Worm (Caenorhabditis elegans) whole organism, L1 larva: ENCODE measurements around the gene Y66D12A.6.

Experiments
- C16A3.4 ChIP-seq: fragments of 150-350 bp; optimal IDR thresholded peaks from 2 replicates; lab custom pipeline; 2014; ENCODE audit warnings: missing biosample characterization, missing genetic modification characterization
- F16B12.6 ChIP-seq: fragments of 150-350 bp; optimal IDR thresholded peaks from 2 replicates; lab custom pipeline; 2014; ENCODE audit warnings: missing biosample characterization, missing genetic modification characterization
- ama-1 ChIP-seq: fragments of 150-350 bp; optimal IDR thresholded peaks from 2 replicates; lab custom pipeline; 2014
- ceh-8 ChIP-seq: fragments of 200-800 bp; sonication (Bioruptor generic); optimal IDR thresholded peaks from 2 replicates; lab custom pipeline; 2018; ENCODE audit warnings: mild to moderate bottlenecking, missing genetic modification characterization, moderate library complexity, missing compliant biosample characterization
- ceh-82 ChIP-seq, 3 experiments: fragments of 150-350 bp in 1 of 3; sonication (generic microtip) in 2 of 3; optimal IDR thresholded peaks; 2 replicates each; lab custom pipeline; 2014 to 2017; ENCODE audit warnings: missing biosample characterization in 3 of 3, missing genetic modification characterization in 3 of 3
- dpl-1 ChIP-seq, 3 experiments: fragments of 150-350 bp in 2 of 3; sonication (generic microtip) in 1 of 3; optimal IDR thresholded peaks; 2 replicates each; lab custom pipeline; 2014 to 2017; ENCODE audit warnings: missing biosample characterization in 3 of 3, missing genetic modification characterization in 3 of 3, missing genetic modification reagents in 3 of 3
- dsc-1 ChIP-seq: sonication (generic microtip); optimal IDR thresholded peaks from 2 replicates; lab custom pipeline; 2016; ENCODE audit warnings: mild to moderate bottlenecking, missing genetic modification characterization, missing compliant biosample characterization
- efl-1 ChIP-seq, 4 experiments: fragments of 150-350 bp; optimal IDR thresholded peaks in 3 of 4; peaks in 1 of 4; 1 replicate in 1 of 4; 2 replicates in 3 of 4; lab custom pipeline; 2014; ENCODE audit warnings: missing biosample characterization in 2 of 4, missing genetic modification characterization in 2 of 4, missing genetic modification reagents in 2 of 4
- egl-13 ChIP-seq: sonication (generic microtip); optimal IDR thresholded peaks from 2 replicates; lab custom pipeline; 2016; ENCODE audit warnings: missing genotype, missing genetic modification reagents, missing genetic modification characterization, missing compliant biosample characterization
- elt-2 ChIP-seq: sonication (generic microtip); optimal IDR thresholded peaks from 2 replicates; lab custom pipeline; 2016; ENCODE audit warnings: missing genetic modification characterization, mild to moderate bottlenecking, inconsistent platforms, missing compliant biosample characterization, missing genetic modification reagents
- elt-3 ChIP-seq, 6 experiments: fragments of 150-350 bp in 1 of 6; sonication (generic microtip); optimal IDR thresholded peaks; 2 replicates each; lab custom pipeline; 2017 to 2018; ENCODE audit warnings: missing biosample characterization in 6 of 6, missing genetic modification characterization in 6 of 6, inconsistent platforms in 1 of 6
- fkh-8 ChIP-seq: sonication (generic microtip); optimal IDR thresholded peaks from 2 replicates; lab custom pipeline; 2016; ENCODE audit warnings: mild to moderate bottlenecking, missing genetic modification characterization, missing compliant biosample characterization
- hpl-2 ChIP-seq: fragments of 150-350 bp; optimal IDR thresholded peaks from 2 replicates; lab custom pipeline; 2014; ENCODE audit warnings: missing biosample characterization, missing genetic modification reagents, missing genetic modification characterization
- jun-1 ChIP-seq: fragments of 150-350 bp; optimal IDR thresholded peaks from 2 replicates; lab custom pipeline; 2014; ENCODE audit warnings: missing biosample characterization, missing genetic modification reagents, missing genetic modification characterization
- lin-35 ChIP-seq, 2 experiments: fragments of 150-350 bp; optimal IDR thresholded peaks; 2 replicates each; lab custom pipeline; 2014; ENCODE audit warnings: missing biosample characterization in 2 of 2, missing genetic modification characterization in 2 of 2, missing genetic modification reagents in 2 of 2
- nhr-12 ChIP-seq: sonication (generic microtip); optimal IDR thresholded peaks from 2 replicates; lab custom pipeline; 2017; ENCODE audit warnings: missing biosample characterization, missing genetic modification characterization
- nhr-84 ChIP-seq: sonication (generic microtip); optimal IDR thresholded peaks from 2 replicates; lab custom pipeline; 2017; ENCODE audit warnings: missing biosample characterization, missing genetic modification characterization
- nhr-85 ChIP-seq: sonication (generic microtip); peaks from one replicate; lab custom pipeline; 2016; ENCODE audit warnings: missing genetic modification characterization, inconsistent platforms, missing compliant biosample characterization
- pag-3 ChIP-seq: sonication (generic microtip); optimal IDR thresholded peaks from 2 replicates; lab custom pipeline; 2017; ENCODE audit warnings: missing genetic modification characterization, mild to moderate bottlenecking, missing compliant biosample characterization, antibody characterized with exemption, borderline replicate concordance; ENCODE audit not compliant: insufficient read depth
- pax-3 ChIP-seq: fragments of 200-800 bp; sonication (Bioruptor generic); optimal IDR thresholded peaks from 2 replicates; lab custom pipeline; 2018; ENCODE audit warnings: mild to moderate bottlenecking, missing genetic modification characterization, moderate library complexity, missing compliant biosample characterization
- pqm-1 ChIP-seq: sonication (generic microtip); optimal IDR thresholded peaks from 3 replicates; lab custom pipeline; 2017; ENCODE audit warnings: missing biosample characterization, missing genetic modification characterization
- skn-1 ChIP-seq: fragments of 150-350 bp; optimal IDR thresholded peaks from 2 replicates; lab custom pipeline; 2014; ENCODE audit warnings: missing biosample characterization, missing genetic modification characterization
- snu-23 ChIP-seq: sonication (generic microtip); optimal IDR thresholded peaks from 2 replicates; lab custom pipeline; 2016; ENCODE audit warnings: missing genetic modification characterization, missing compliant biosample characterization
- swsn-7 ChIP-seq: sonication (generic microtip); optimal IDR thresholded peaks from 2 replicates; lab custom pipeline; 2016; ENCODE audit warnings: missing genetic modification characterization, missing compliant biosample characterization
- unc-62 ChIP-seq: fragments of 150-350 bp; optimal IDR thresholded peaks from 2 replicates; lab custom pipeline; 2014; ENCODE audit warnings: missing biosample characterization, missing genetic modification reagents, missing genetic modification characterization
- unc-86 ChIP-seq: sonication (generic microtip); optimal IDR thresholded peaks from 2 replicates; lab custom pipeline; 2016; ENCODE audit warnings: missing genetic modification characterization, missing compliant biosample characterization
- vab-15 ChIP-seq: sonication (generic microtip); optimal IDR thresholded peaks from 2 replicates; lab custom pipeline; 2017; ENCODE audit warnings: missing genotype, mild to moderate bottlenecking, missing genetic modification characterization, missing compliant biosample characterization
- ztf-11 ChIP-seq, 2 experiments: sonication (generic microtip); optimal IDR thresholded peaks; 2 replicates each; lab custom pipeline; 2016 to 2017; ENCODE audit warnings: missing genetic modification characterization in 2 of 2, missing biosample characterization in 1 of 2, missing compliant biosample characterization in 1 of 2
- ztf-4 ChIP-seq: fragments of 150-350 bp; optimal IDR thresholded peaks from 2 replicates; lab custom pipeline; 2014; ENCODE audit warnings: missing biosample characterization, missing genetic modification characterization

Gene Y66D12A.6

DNA sequence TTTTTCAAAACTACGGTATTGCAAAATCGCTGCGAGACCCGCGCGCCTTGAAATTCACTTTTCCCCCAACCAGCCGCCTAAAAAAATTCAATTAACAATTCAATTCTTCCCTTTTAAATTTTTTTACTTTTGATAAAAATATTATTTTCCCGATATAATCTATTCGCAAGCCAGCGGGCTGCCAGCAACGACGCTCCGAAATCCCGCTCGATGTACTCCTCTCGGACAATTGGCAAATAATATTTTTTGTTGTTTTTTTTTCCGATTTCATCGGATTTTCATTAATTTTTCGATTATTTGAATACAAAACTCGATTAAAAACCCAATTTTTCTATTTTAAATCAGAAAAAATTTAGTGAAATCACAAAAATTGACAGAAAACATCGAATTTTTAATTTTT is 34.6 kb upstream of the Y66D12A.6 start:
- TF ChIP-seq dpl-1 (GFP tag; optimal IDR thresholded peaks at IDR 0.05; lab: Kevin White, UChicago), result no peak

DNA sequence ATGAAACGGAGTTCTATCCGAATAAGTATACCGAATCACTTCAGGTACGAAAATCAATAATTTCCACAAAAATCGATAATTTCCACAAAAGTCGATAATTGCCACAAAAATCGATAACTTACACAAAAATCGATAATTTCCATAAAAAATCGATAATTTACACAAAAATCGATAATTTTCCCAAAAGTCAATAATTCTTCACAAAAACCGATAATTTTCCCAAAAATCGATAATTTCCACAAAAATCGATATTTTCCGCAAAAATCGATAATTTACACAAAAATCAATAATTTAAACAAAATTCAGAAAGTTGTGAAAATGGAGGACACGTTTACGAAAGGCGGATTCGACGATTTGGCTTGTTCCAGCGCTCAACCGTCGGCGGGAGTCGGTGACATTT is 33.7 kb upstream of the Y66D12A.6 start:
- no peak for TF ChIP-seq egl-13 (tag; lab: Kevin White, UChicago)
- no peak for TF ChIP-seq elt-3 (tag; optimal IDR thresholded peaks at IDR 0.05; lab: Kevin White, UChicago)
- no peak for TF ChIP-seq pax-3 (tag; lab: Kevin White, UChicago)
- no peak for TF ChIP-seq hpl-2 (GFP tag; lab: Kevin White, UChicago)
- no peak for TF ChIP-seq snu-23 (GFP tag; lab: Kevin White, UChicago)
- TF ChIP-seq pag-3, result no peak
- no peak for TF ChIP-seq ztf-4 (tag; lab: Kevin White, UChicago)
- no peak for TF ChIP-seq C16A3.4 (tag; lab: Kevin White, UChicago)
- TF ChIP-seq, all 84 proteins: peak for 0

DNA sequence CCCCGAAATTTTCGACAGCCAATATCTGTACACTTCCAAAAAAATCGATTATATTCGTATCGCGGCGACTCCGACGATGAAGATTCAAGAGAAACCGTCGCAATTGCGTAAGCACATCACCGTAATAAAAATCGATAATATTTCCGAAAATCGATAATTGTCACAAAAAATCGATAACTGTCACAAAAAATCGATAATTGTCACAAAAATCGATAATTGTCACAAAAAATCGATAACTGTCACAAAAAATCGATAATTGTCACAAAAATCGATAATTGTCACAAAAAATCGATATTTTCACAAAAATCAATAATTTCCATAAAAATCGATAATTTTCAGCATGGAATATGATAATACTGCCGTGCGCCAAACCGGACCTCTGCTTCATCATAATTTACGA is 33.1 kb upstream of the Y66D12A.6 start:
- peak; percentile 14 for TF ChIP-seq nhr-85 (tag; lab: Kevin White, UChicago)
- TF ChIP-seq, all 84 proteins: peak for 1; not testable (repeated sequence) for 83

DNA sequence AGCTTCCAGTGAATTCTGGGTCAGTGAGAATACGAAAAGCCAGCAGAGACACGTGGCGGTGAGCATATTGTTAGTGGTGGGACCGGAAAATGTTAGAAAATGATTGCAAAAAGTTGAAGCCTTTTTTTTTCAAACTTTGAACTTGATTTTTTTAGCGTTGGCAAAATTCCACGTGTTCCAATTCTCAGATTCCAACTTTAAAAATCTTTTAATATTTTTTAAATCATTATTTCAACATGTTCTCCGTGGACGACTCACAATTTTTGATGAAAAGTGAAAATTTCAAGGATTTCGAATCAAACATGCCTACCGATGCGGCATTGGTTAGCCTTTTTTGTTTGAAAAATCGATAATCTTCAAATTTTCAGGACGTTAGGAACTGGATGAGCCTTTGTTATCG is 31.2 kb upstream of the Y66D12A.6 start, which contains the start of the genes Y66A7A.9 and Y66A7A.4:
TSS of gene Y66A7A.9 (minus strand) at position 101 of the 400 bp plus-strand sequence.
TSS of gene Y66A7A.4 (plus strand) at position 237 of the 400 bp plus-strand sequence.
- TF ChIP-seq swsn-7 (tag; lab: Kevin White, UChicago) (no peak), jun-1 (no peak), elt-2 (tag; lab: Kevin White, UChicago) (no peak), F16B12.6 (tag; lab: Kevin White, UChicago) (no peak), efl-1 (optimal IDR thresholded peaks at IDR 0.05; lab: Kevin White, UChicago) (no peak), efl-1 (GFP tag; optimal IDR thresholded peaks at IDR 0.05 in 1 of 2; lab: Kevin White, UChicago) (no peak), ceh-82 (tag; optimal IDR thresholded peaks at IDR 0.05; lab: Kevin White, UChicago) (no peak), fkh-8 (tag; lab: Kevin White, UChicago) (no peak), vab-15 (tag; lab: Kevin White, UChicago) (no peak), hpl-2 (GFP tag; lab: Kevin White, UChicago) (no peak), lin-35 (GFP tag; optimal IDR thresholded peaks at IDR 0.05; lab: Kevin White, UChicago) (no peak), ama-1 (lab: Kevin White, UChicago) (no peak), nhr-84 (tag; lab: Kevin White, UChicago) (no peak)

DNA sequence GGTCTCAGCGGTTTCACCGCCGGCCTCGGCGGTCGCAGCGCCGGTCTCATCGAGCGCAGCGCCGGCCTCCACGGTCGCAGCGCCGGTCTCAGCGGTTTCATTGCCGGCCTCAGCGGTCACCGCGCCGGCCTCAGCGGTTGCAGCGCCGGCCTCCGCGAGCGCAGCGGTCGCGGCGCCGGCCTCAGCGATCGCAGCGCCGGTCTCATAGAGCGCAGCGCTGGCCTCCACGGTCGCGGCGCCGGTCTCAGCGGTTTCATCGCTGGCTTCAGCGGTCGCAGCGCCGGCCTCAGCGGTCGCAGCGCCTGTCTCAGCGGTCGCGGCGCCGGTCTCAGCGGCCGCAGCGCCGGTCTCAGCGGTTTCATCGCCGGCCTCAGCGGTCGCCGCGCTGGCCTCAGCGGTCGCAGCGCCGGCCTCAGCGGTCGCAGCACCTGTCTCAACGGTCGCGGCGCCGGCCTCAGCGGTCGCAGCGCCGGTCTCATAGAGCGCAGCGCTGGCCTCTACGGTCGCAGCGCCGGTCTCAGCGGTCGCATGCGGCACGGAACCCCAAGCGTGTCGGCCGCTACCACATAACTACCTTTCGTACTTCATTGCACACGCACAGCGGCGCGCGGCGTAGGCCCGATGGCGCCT is 30.5 kb upstream of the Y66D12A.6 start:
- TF ChIP-seq unc-86 (tag; lab: Kevin White, UChicago) (no peak), egl-13 (tag; lab: Kevin White, UChicago) (no peak), ama-1 (lab: Kevin White, UChicago) (no peak), ceh-8 (GFP tag; lab: Kevin White, UChicago) (peak; percentile 86), unc-62 (GFP tag; lab: Kevin White, UChicago) (no peak)

DNA sequence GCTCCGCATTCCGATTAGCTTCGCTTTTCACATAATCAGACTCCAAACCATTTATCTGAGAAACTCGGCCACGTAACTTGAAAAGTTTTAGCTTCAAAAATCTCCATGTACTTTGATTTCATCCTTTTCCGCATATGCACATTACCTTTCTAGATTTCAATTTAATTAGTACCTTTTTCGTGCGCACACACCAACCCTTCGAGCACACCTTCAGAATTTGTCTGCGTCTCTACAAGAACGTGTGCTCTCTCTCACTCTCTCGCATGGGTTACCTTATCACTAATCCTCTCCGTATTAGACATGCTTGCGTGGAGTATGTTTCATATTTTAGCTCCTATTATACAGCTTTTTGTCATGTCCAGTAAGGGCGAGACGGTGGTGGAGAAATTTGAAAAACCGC is 28.4 kb upstream of the Y66D12A.6 start, which contains the start of gene Y66D12A.30:
TSS of gene Y66D12A.30 (plus strand) at position 301 of the 400 bp plus-strand sequence.
- TF ChIP-seq fkh-8 (tag; lab: Kevin White, UChicago) (peak; percentile 14), dsc-1 (tag; lab: Kevin White, UChicago) (no peak)

DNA sequence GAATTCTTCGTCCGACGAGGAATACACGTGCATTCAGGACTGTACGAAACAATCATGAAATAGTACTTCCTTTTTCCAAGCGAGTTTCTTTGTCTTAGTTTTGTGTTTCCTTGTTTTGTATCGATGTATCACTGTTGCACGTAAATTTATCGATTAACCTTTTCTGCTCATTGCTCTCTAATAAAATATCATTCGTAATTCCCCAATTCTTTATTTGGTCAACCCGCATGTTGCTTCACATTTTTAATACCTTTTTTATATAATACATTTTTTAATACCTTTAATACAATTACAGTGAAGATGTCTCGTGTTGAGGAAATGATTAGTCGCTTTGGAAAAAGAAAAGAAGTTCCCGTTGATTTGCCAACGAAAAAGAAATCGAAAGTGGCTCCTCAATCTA is 26.7 kb upstream of the Y66D12A.6 start, which contains the start of gene Y66D12A.1:
TSS of gene Y66D12A.1 (plus strand) at position 301 of the 400 bp plus-strand sequence.
- TF ChIP-seq F16B12.6 (tag; lab: Kevin White, UChicago), result no peak
- TF ChIP-seq skn-1, result no peak
- no peak for TF ChIP-seq ztf-11 (tag; optimal IDR thresholded peaks at IDR 0.05; lab: Kevin White, UChicago)
- no peak for TF ChIP-seq nhr-12 (tag; lab: Kevin White, UChicago)
- no peak for TF ChIP-seq pqm-1
- no peak for TF ChIP-seq efl-1 (optimal IDR thresholded peaks at IDR 0.05; lab: Kevin White, UChicago)
- TF ChIP-seq efl-1 (GFP tag; optimal IDR thresholded peaks at IDR 0.05 in 1 of 2; lab: Kevin White, UChicago), result no peak
